Worm (Caenorhabditis elegans) whole organism, L3 larva: ENCODE results near the gene T04C10.3.

Source experiments
- nhr-11 ChIP-seq: fragments of 150-350 bp; optimal IDR thresholded peaks from 2 replicates; lab custom pipeline; 2014; ENCODE audit warnings: missing biosample characterization, missing genetic modification characterization
- nhr-12 ChIP-seq: fragments of 150-350 bp; optimal IDR thresholded peaks from 2 replicates; lab custom pipeline; 2014; ENCODE audit warnings: missing biosample characterization, missing genetic modification characterization

DNA sequence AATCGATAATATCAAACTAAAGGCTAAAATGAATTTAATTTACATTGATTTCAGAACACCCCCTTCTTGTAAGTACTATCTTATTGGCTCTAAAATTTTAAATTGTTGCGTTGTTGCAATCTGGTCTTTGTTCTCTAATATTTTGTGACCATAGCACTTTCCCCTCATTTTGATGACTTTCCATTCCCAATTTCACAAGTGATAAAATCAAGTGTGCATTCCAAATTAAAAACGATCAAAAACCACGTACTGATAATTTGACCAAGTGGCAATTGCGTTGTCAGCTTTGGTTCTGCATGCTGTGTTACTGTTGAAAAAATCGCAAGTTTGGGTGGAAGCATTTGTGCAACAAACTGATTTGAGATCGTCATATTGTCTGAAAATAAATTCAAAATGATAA lies 41.8 kb upstream of the T04C10.3 start:
- TF ChIP-seq nhr-12 (tag; lab: Kevin White, UChicago) (no peak), nhr-11 (tag; lab: Kevin White, UChicago) (no peak)
